Worm (Caenorhabditis elegans) whole organism, mixed stage, embryonic: Measurements from ENCODE around the gene C50B6.9.

Source experiments
- M03D4.4 ChIP-seq: sonication (generic microtip); optimal IDR thresholded peaks from 2 replicates; lab custom pipeline; 2017; ENCODE audit warnings: mild to moderate bottlenecking, missing genetic modification characterization, missing compliant biosample characterization
- bed-3 ChIP-seq: fragments of 200-800 bp; sonication (Bioruptor generic); optimal IDR thresholded peaks from 3 replicates; lab custom pipeline; 2018; ENCODE audit warnings: mild to moderate bottlenecking, missing genetic modification characterization, moderate library complexity, missing compliant biosample characterization
- blmp-1 ChIP-seq: fragments of 150-350 bp; optimal IDR thresholded peaks from 2 replicates; lab custom pipeline; 2014; ENCODE audit warnings: missing biosample characterization, missing genetic modification characterization
- ceh-39 ChIP-seq: fragments of 150-350 bp; optimal IDR thresholded peaks from 2 replicates; lab custom pipeline; 2014; ENCODE audit warnings: missing biosample characterization, missing genetic modification characterization
- ceh-43 ChIP-seq: fragments of 200-800 bp; sonication (Bioruptor generic); optimal IDR thresholded peaks from 2 replicates; lab custom pipeline; 2018; ENCODE audit warnings: mild to moderate bottlenecking, missing genetic modification characterization, moderate library complexity, missing compliant biosample characterization
- ceh-83 ChIP-seq: fragments of 200-800 bp; sonication (Bioruptor generic); optimal IDR thresholded peaks from 2 replicates; lab custom pipeline; 2018; ENCODE audit warnings: mild to moderate bottlenecking, missing genetic modification characterization, missing compliant biosample characterization
- ces-1 ChIP-seq: fragments of 150-350 bp; optimal IDR thresholded peaks from 2 replicates; lab custom pipeline; 2014; ENCODE audit warnings: missing biosample characterization, missing genetic modification reagents, missing genetic modification characterization
- cnd-1 ChIP-seq: fragments of 200-800 bp; sonication (Bioruptor generic); optimal IDR thresholded peaks from 2 replicates; lab custom pipeline; 2018; ENCODE audit warnings: mild to moderate bottlenecking, missing genetic modification characterization, missing compliant biosample characterization
- drap-1 ChIP-seq: fragments of 200-800 bp; sonication (Bioruptor generic); optimal IDR thresholded peaks from 3 replicates; lab custom pipeline; 2018; ENCODE audit warnings: mild to moderate bottlenecking, missing genetic modification characterization, missing compliant biosample characterization
- elt-1 ChIP-seq: sonication (generic microtip); optimal IDR thresholded peaks from 2 replicates; lab custom pipeline; 2017; ENCODE audit warnings: missing genetic modification characterization, mild to moderate bottlenecking, missing compliant biosample characterization, antibody characterized with exemption, moderate library complexity, borderline replicate concordance; ENCODE audit not compliant: insufficient read depth
- elt-3 ChIP-seq: fragments of 150-350 bp; optimal IDR thresholded peaks from 2 replicates; lab custom pipeline; 2014; ENCODE audit warnings: missing biosample characterization, missing genetic modification characterization
- flh-1 ChIP-seq: fragments of 200-800 bp; sonication (Bioruptor generic); optimal IDR thresholded peaks from 2 replicates; lab custom pipeline; 2018; ENCODE audit warnings: mild to moderate bottlenecking, missing genetic modification characterization, moderate library complexity, missing compliant biosample characterization
- ham-2 ChIP-seq: fragments of 200-800 bp; sonication (Bioruptor generic); optimal IDR thresholded peaks from 2 replicates; lab custom pipeline; 2018; ENCODE audit warnings: mild to moderate bottlenecking, missing genetic modification characterization, missing compliant biosample characterization
- hlh-1 ChIP-seq: fragments of 150-350 bp; optimal IDR thresholded peaks from 2 replicates; lab custom pipeline; 2014; ENCODE audit warnings: missing biosample characterization, missing genetic modification reagents, missing genetic modification characterization
- lin-13 ChIP-seq: fragments of 150-350 bp; optimal IDR thresholded peaks from 2 replicates; lab custom pipeline; 2014; ENCODE audit warnings: missing biosample characterization, missing genetic modification characterization
- lin-32 ChIP-seq: fragments of 200-800 bp; sonication (Bioruptor generic); optimal IDR thresholded peaks from 2 replicates; lab custom pipeline; 2018; ENCODE audit warnings: mild to moderate bottlenecking, missing genetic modification characterization, missing compliant biosample characterization
- mab-5 ChIP-seq: fragments of 150-350 bp; optimal IDR thresholded peaks from 2 replicates; lab custom pipeline; 2014; ENCODE audit warnings: missing biosample characterization, missing genetic modification characterization
- mep-1 ChIP-seq: fragments of 150-350 bp; optimal IDR thresholded peaks from 2 replicates; lab custom pipeline; 2017; ENCODE audit warnings: missing biosample characterization, missing genetic modification reagents, missing genetic modification characterization, inconsistent platforms
- mls-2 ChIP-seq: sonication (generic microtip); optimal IDR thresholded peaks from 2 replicates; lab custom pipeline; 2016; ENCODE audit warnings: mild to moderate bottlenecking, missing genetic modification characterization, moderate library complexity, missing compliant biosample characterization
- nhr-12 ChIP-seq: fragments of 150-350 bp; optimal IDR thresholded peaks from 2 replicates; lab custom pipeline; 2014; ENCODE audit warnings: missing biosample characterization, missing genetic modification characterization
- nhr-2 ChIP-seq: fragments of 150-350 bp; optimal IDR thresholded peaks from 2 replicates; lab custom pipeline; 2014; ENCODE audit warnings: missing biosample characterization, missing genetic modification characterization
- nhr-237 ChIP-seq: fragments of 150-350 bp; optimal IDR thresholded peaks from 2 replicates; lab custom pipeline; 2014; ENCODE audit warnings: missing biosample characterization, missing genetic modification characterization
- nhr-28 ChIP-seq: fragments of 150-350 bp; optimal IDR thresholded peaks from 2 replicates; lab custom pipeline; 2014; ENCODE audit warnings: missing biosample characterization, missing genetic modification characterization
- nhr-76 ChIP-seq: sonication (generic microtip); optimal IDR thresholded peaks from 2 replicates; lab custom pipeline; 2017; ENCODE audit warnings: missing biosample characterization, missing genetic modification characterization
- pha-4 ChIP-seq: fragments of 150-350 bp; optimal IDR thresholded peaks from 2 replicates; lab custom pipeline; 2018; ENCODE audit warnings: missing biosample characterization, missing genetic modification reagents, missing genetic modification characterization
- sem-2 ChIP-seq: fragments of 200-800 bp; sonication (Bioruptor generic); optimal IDR thresholded peaks from 2 replicates; lab custom pipeline; 2018; ENCODE audit warnings: mild to moderate bottlenecking, missing genetic modification characterization, missing compliant biosample characterization
- snpc-4 ChIP-seq: fragments of 150-350 bp; optimal IDR thresholded peaks from 2 replicates; lab custom pipeline; 2014; ENCODE audit warnings: missing biosample characterization, missing genetic modification characterization
- sptf-1 ChIP-seq: sonication (generic microtip); optimal IDR thresholded peaks from 2 replicates; lab custom pipeline; 2017; ENCODE audit warnings: mild to moderate bottlenecking, missing genetic modification characterization, moderate library complexity, missing compliant biosample characterization
- unc-120 ChIP-seq: sonication (generic microtip); optimal IDR thresholded peaks from 2 replicates; lab custom pipeline; 2017; ENCODE audit warnings: missing genetic modification characterization, missing compliant biosample characterization; ENCODE audit not compliant: poor library complexity, severe bottlenecking
- unc-39 ChIP-seq: fragments of 150-350 bp; optimal IDR thresholded peaks from 2 replicates; lab custom pipeline; 2014; ENCODE audit warnings: missing biosample characterization, missing genetic modification characterization
- unc-62 ChIP-seq: fragments of 150-350 bp; optimal IDR thresholded peaks from 2 replicates; lab custom pipeline; 2014; ENCODE audit warnings: missing biosample characterization, missing genetic modification reagents, missing genetic modification characterization
- zip-8 ChIP-seq: fragments of 150-350 bp; optimal IDR thresholded peaks from 2 replicates; lab custom pipeline; 2014; ENCODE audit warnings: missing biosample characterization, missing genetic modification characterization
- ztf-11 ChIP-seq: fragments of 150-350 bp; optimal IDR thresholded peaks from 2 replicates; lab custom pipeline; 2014; ENCODE audit warnings: missing biosample characterization, missing genetic modification characterization

Gene C50B6.9

ce11 chrV:13358823-13359592, 22.8 kb downstream of the C50B6.9 start, which contains the start of gene F32H5.3:
Gene F32H5.3 (plus strand): TSS chrV:13359335.
- TF ChIP-seq nhr-2 (tag; lab: Kevin White, UChicago) = no peak
- no peak for TF ChIP-seq ceh-43 (GFP tag; lab: Kevin White, UChicago)
- TF ChIP-seq unc-62 (GFP tag; lab: Kevin White, UChicago) = no peak
- TF ChIP-seq cnd-1 (tag; lab: Kevin White, UChicago) = no peak
- TF ChIP-seq mab-5 (tag; lab: Kevin White, UChicago) = no peak
- no peak for TF ChIP-seq nhr-12
- no peak for TF ChIP-seq mep-1 (tag; lab: Kevin White, UChicago)
- TF ChIP-seq mls-2 (tag; lab: Kevin White, UChicago) = no peak
- TF ChIP-seq lin-32 (GFP tag; lab: Kevin White, UChicago) = no peak
- no peak for TF ChIP-seq bed-3
- TF ChIP-seq, all 35 proteins: peak for 0

DNA sequence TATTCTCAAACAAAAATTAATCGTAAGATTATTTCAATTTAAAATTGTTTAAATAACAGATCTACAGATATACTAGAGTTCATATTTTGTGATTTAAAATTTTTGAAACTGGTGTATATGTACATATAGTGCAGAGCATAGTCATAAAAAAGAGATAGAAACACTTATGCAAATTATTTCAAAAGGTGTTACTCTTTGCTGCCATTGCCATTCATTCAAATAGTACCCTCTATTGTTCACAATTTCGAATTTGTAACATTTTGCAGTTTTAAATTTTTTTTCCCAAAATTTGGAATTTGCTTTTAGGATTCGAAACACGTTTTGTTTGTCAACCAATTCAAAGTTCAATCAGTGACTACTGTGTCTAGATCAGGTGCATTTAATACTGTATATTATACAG, 24.1 kb downstream of the C50B6.9 start, which contains the start of gene F32H5.4:
F32H5.4 (plus strand) TSS at position 301 of the 400 bp plus-strand sequence.
- TF ChIP-seq lin-13 (tag; lab: Kevin White, UChicago) = no peak
- TF ChIP-seq blmp-1 (tag; lab: Kevin White, UChicago) = no peak
- TF ChIP-seq nhr-237 (tag; lab: Kevin White, UChicago) = no peak
- no peak for TF ChIP-seq drap-1 (GFP tag; lab: Kevin White, UChicago)
- no peak for TF ChIP-seq pha-4 (tag; lab: Kevin White, UChicago)
- no peak for TF ChIP-seq nhr-28
- no peak for TF ChIP-seq hlh-1 (tag; lab: Kevin White, UChicago)
- no peak for TF ChIP-seq elt-3 (tag; lab: Kevin White, UChicago)
- no peak for TF ChIP-seq nhr-12
- no peak for TF ChIP-seq ham-2 (GFP tag; lab: Kevin White, UChicago)
- no peak for TF ChIP-seq lin-32 (GFP tag; lab: Kevin White, UChicago)
- TF ChIP-seq ceh-39 (tag; lab: Kevin White, UChicago) = no peak
- no peak for TF ChIP-seq sptf-1 (tag; lab: Kevin White, UChicago)
- no peak for TF ChIP-seq elt-1 (tag; lab: Kevin White, UChicago)
- no peak for TF ChIP-seq ces-1
- TF ChIP-seq unc-39 (tag; lab: Kevin White, UChicago) = no peak
- TF ChIP-seq M03D4.4 (tag; lab: Kevin White, UChicago) = no peak
- no peak for TF ChIP-seq zip-8 (tag; lab: Kevin White, UChicago)

- TF ChIP-seq nhr-76 (tag; lab: Kevin White, UChicago) (no peak), nhr-2 (tag; lab: Kevin White, UChicago) (no peak), hlh-1 (tag; lab: Kevin White, UChicago) (no peak), unc-62 (GFP tag; lab: Kevin White, UChicago) (no peak), ceh-43 (GFP tag; lab: Kevin White, UChicago) (no peak), flh-1 (GFP tag; lab: Kevin White, UChicago) (no peak), unc-120 (tag; lab: Kevin White, UChicago) (no peak), mls-2 (tag; lab: Kevin White, UChicago) (no peak), lin-32 (GFP tag; lab: Kevin White, UChicago) (no peak), mep-1 (tag; lab: Kevin White, UChicago) (no peak), nhr-237 (tag; lab: Kevin White, UChicago) (no peak), elt-1 (tag; lab: Kevin White, UChicago) (no peak), sem-2 (GFP tag; lab: Kevin White, UChicago) (no peak), snpc-4 (tag; lab: Kevin White, UChicago) (no peak), ztf-11 (tag; lab: Kevin White, UChicago) (no peak)
Measured at ce11 chrV:13363415-13363814, 27.2 kb downstream of the C50B6.9 start, which contains the start of gene srg-46. Gene srg-46 (plus strand): TSS chrV:13363715.

DNA sequence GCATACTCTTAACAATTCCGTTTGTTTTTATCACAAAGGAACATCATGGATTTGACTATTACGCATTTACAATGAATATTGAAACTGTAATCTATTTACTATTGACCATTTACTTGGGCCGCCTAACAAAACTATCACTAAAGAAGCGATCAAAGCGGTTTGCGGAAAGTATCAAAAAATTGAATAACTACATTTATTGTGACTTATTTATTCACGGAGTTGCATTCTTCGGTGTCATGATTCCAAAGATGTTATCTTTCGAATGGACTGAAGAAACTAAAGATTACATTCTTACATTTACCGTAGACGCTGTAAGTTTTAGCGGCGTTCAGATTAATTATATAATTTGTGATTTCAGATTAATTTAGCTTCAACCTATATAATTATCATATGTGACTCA, 28.1 kb downstream of the C50B6.9 start:
- TF ChIP-seq nhr-76 (tag; lab: Kevin White, UChicago) (no peak), nhr-2 (tag; lab: Kevin White, UChicago) (no peak), ces-1 (no peak), nhr-12 (no peak), snpc-4 (tag; lab: Kevin White, UChicago) (no peak), drap-1 (GFP tag; lab: Kevin White, UChicago) (no peak), elt-1 (tag; lab: Kevin White, UChicago) (no peak), nhr-28 (no peak), hlh-1 (tag; lab: Kevin White, UChicago) (no peak), unc-62 (GFP tag; lab: Kevin White, UChicago) (no peak), unc-120 (tag; lab: Kevin White, UChicago) (no peak), ceh-83 (GFP tag; lab: Kevin White, UChicago) (no peak), ceh-39 (tag; lab: Kevin White, UChicago) (no peak), pha-4 (tag; lab: Kevin White, UChicago) (no peak), elt-3 (tag; lab: Kevin White, UChicago) (no peak), mls-2 (tag; lab: Kevin White, UChicago) (no peak)
- TF ChIP-seq, all 35 proteins: peak for 0
